Fruit fly (Drosophila melanogaster) whole organism, prepupa: ENCODE data around the gene SdhD.

Experiments used
- CG10669 ChIP-seq: fragments of 200-800 bp; sonication (Bioruptor generic); optimal IDR thresholded peaks from 3 replicates; lab custom pipeline; 2018; ENCODE audit warnings: missing biosample characterization, mild to moderate bottlenecking, missing genetic modification characterization, moderate library complexity
- CG11762 ChIP-seq: fragments of 200-800 bp; sonication (Bioruptor generic); optimal IDR thresholded peaks from 3 replicates; lab custom pipeline; 2016; ENCODE audit warnings: missing biosample characterization, missing genetic modification characterization; ENCODE audit not compliant: insufficient read depth
- CG15336 ChIP-seq: fragments of 200-800 bp; sonication (Bioruptor generic); IDR thresholded peaks from 2 replicates; pipeline ENCODE4 v1.3.6; 2022; ENCODE audit warnings: missing biosample characterization, missing genetic modification characterization
- CG1621 ChIP-seq: fragments of 200-800 bp; sonication (Bioruptor generic); optimal IDR thresholded peaks from 3 replicates; lab custom pipeline; 2018; ENCODE audit warnings: missing biosample characterization, mild to moderate bottlenecking, missing genetic modification characterization
- CG16779 ChIP-seq: fragments of 200-800 bp; sonication (Bioruptor generic); optimal IDR thresholded peaks from 3 replicates; lab custom pipeline; 2017; ENCODE audit warnings: missing biosample characterization, mild to moderate bottlenecking, missing genetic modification characterization
- CG3032 ChIP-seq: fragments of 200-800 bp; optimal IDR thresholded peaks from 2 replicates; lab custom pipeline; 2019; ENCODE audit warnings: missing biosample characterization, mild to moderate bottlenecking, missing genetic modification characterization, moderate library complexity
- CG31627 ChIP-seq: fragments of 200-800 bp; sonication (Bioruptor generic); optimal IDR thresholded peaks from 3 replicates; lab custom pipeline; 2016; ENCODE audit warnings: missing biosample characterization, missing genetic modification characterization
- CG32006 ChIP-seq: fragments of 200-800 bp; sonication (Bioruptor generic); optimal IDR thresholded peaks from 3 replicates; lab custom pipeline; 2017; ENCODE audit warnings: missing biosample characterization, mild to moderate bottlenecking, missing genetic modification characterization
- CG34406 ChIP-seq: fragments of 200-800 bp; sonication (Bioruptor generic); optimal IDR thresholded peaks from 3 replicates; lab custom pipeline; 2016; ENCODE audit warnings: missing biosample characterization, missing genetic modification characterization
- CG3919 ChIP-seq: fragments of 200-800 bp; sonication (Bioruptor generic); optimal IDR thresholded peaks from 3 replicates; lab custom pipeline; 2016; ENCODE audit warnings: missing biosample characterization, missing genetic modification characterization
- CG4318 ChIP-seq: fragments of 200-800 bp; sonication (Bioruptor generic); optimal IDR thresholded peaks from 3 replicates; lab custom pipeline; 2017; ENCODE audit warnings: missing biosample characterization, mild to moderate bottlenecking, missing genetic modification characterization
- CG6792 ChIP-seq: fragments of 200-800 bp; sonication (Bioruptor generic); optimal IDR thresholded peaks from 3 replicates; lab custom pipeline; 2016; ENCODE audit warnings: missing biosample characterization, missing genetic modification characterization
- CG6808 ChIP-seq: fragments of 200-800 bp; sonication (Bioruptor generic); optimal IDR thresholded peaks from 3 replicates; lab custom pipeline; 2017; ENCODE audit warnings: missing biosample characterization, missing genetic modification characterization, mild to moderate bottlenecking, moderate library complexity, missing genetic modification reagents
- CG7368 ChIP-seq: fragments of 200-800 bp; sonication (Bioruptor generic); optimal IDR thresholded peaks from 3 replicates; lab custom pipeline; 2016; ENCODE audit warnings: missing biosample characterization, missing genetic modification characterization
- CG8319 ChIP-seq: fragments of 200-800 bp; sonication (Bioruptor generic); optimal IDR thresholded peaks from 3 replicates; lab custom pipeline; 2016; ENCODE audit warnings: missing biosample characterization, missing genetic modification characterization
- CG8632 ChIP-seq: fragments of 200-800 bp; sonication (Bioruptor generic); optimal IDR thresholded peaks from 3 replicates; lab custom pipeline; 2016; ENCODE audit warnings: missing biosample characterization, missing genetic modification characterization
- Eip75B ChIP-seq: fragments of 200-800 bp; sonication (Bioruptor generic); optimal IDR thresholded peaks from 3 replicates; lab custom pipeline; 2016; ENCODE audit warnings: missing biosample characterization, missing genetic modification characterization
- Eip78C ChIP-seq: fragments of 200-800 bp; sonication (Bioruptor generic); peaks from one replicate; lab custom pipeline; 2016; ENCODE audit warnings: missing biosample characterization, missing genetic modification characterization
- Eip93F ChIP-seq: fragments of 200-800 bp; sonication (Bioruptor generic); optimal IDR thresholded peaks from 2 replicates; lab custom pipeline; 2016; ENCODE audit warnings: missing biosample characterization, mild to moderate bottlenecking, missing genetic modification characterization
- Ets21C ChIP-seq: fragments of 200-800 bp; sonication (Bioruptor generic); optimal IDR thresholded peaks from 3 replicates; lab custom pipeline; 2016; ENCODE audit warnings: missing biosample characterization, missing genetic modification characterization
- Gug ChIP-seq: fragments of 200-800 bp; sonication (Bioruptor generic); IDR thresholded peaks from 2 replicates; pipeline ENCODE4 v1.3.6; 2022; ENCODE audit warnings: missing biosample characterization, missing genetic modification characterization
- Hr4 ChIP-seq: fragments of 200-800 bp; sonication (Bioruptor generic); optimal IDR thresholded peaks from 3 replicates; lab custom pipeline; 2016; ENCODE audit warnings: missing biosample characterization, missing genetic modification characterization
- Lpt ChIP-seq: fragments of 200-800 bp; sonication (Bioruptor generic); optimal IDR thresholded peaks from 3 replicates; lab custom pipeline; 2016; ENCODE audit warnings: missing biosample characterization, missing genetic modification characterization
- Met ChIP-seq: fragments of 200-800 bp; sonication (Bioruptor generic); optimal IDR thresholded peaks from 3 replicates; lab custom pipeline; 2016; ENCODE audit warnings: missing biosample characterization, missing genetic modification characterization
- Sox102F ChIP-seq: fragments of 200-800 bp; sonication (Bioruptor generic); optimal IDR thresholded peaks from 2 replicates; lab custom pipeline; 2016; ENCODE audit warnings: missing biosample characterization, mild to moderate bottlenecking, missing genetic modification characterization
- acj6 ChIP-seq: fragments of 200-800 bp; sonication (Bioruptor generic); optimal IDR thresholded peaks from 3 replicates; lab custom pipeline; 2016; ENCODE audit warnings: missing biosample characterization, missing genetic modification characterization
- cyc ChIP-seq: fragments of 200-800 bp; sonication (Bioruptor generic); optimal IDR thresholded peaks from 3 replicates; lab custom pipeline; 2016; ENCODE audit warnings: missing biosample characterization, missing genetic modification characterization
- dac ChIP-seq: fragments of 200-800 bp; sonication (Bioruptor generic); optimal IDR thresholded peaks from 2 replicates; lab custom pipeline; 2017; ENCODE audit warnings: missing biosample characterization, mild to moderate bottlenecking, missing genetic modification characterization
- fd59A ChIP-seq: fragments of 200-800 bp; sonication (Bioruptor generic); optimal IDR thresholded peaks from 2 replicates; lab custom pipeline; 2017; ENCODE audit warnings: missing biosample characterization, mild to moderate bottlenecking, missing genetic modification characterization, missing genetic modification reagents
- fd85E ChIP-seq: fragments of 200-800 bp; sonication (Bioruptor generic); optimal IDR thresholded peaks from 3 replicates; lab custom pipeline; 2016; ENCODE audit warnings: missing biosample characterization, missing genetic modification characterization
- lz ChIP-seq: fragments of 200-800 bp; sonication (Bioruptor generic); optimal IDR thresholded peaks from 3 replicates; lab custom pipeline; 2016; ENCODE audit warnings: missing biosample characterization, missing genetic modification characterization
- net ChIP-seq: fragments of 200-800 bp; sonication (Bioruptor generic); optimal IDR thresholded peaks from 3 replicates; lab custom pipeline; 2016; ENCODE audit warnings: missing biosample characterization, missing genetic modification characterization
- pdm3 ChIP-seq: fragments of 200-800 bp; sonication (Bioruptor generic); optimal IDR thresholded peaks from 3 replicates; lab custom pipeline; 2016; ENCODE audit warnings: missing biosample characterization, missing genetic modification characterization
- salr ChIP-seq, 2 experiments: fragments of 200-800 bp; sonication (Bioruptor generic); optimal IDR thresholded peaks; 3 replicates each; lab custom pipeline; 2016 to 2018; ENCODE audit warnings: missing biosample characterization in 2 of 2, missing genetic modification characterization in 2 of 2, mild to moderate bottlenecking in 1 of 2
- ss ChIP-seq, 2 experiments: fragments of 200-800 bp; sonication (Bioruptor generic); optimal IDR thresholded peaks; 2 replicates in 1 of 2; 3 replicates in 1 of 2; lab custom pipeline; 2017 to 2018; ENCODE audit warnings: mild to moderate bottlenecking in 2 of 2, missing biosample characterization in 2 of 2, missing genetic modification characterization in 2 of 2, moderate library complexity in 1 of 2
- svp ChIP-seq: fragments of 200-800 bp; sonication (Bioruptor generic); peaks from one replicate; lab custom pipeline; 2016; ENCODE audit warnings: missing biosample characterization, missing genetic modification characterization
- topi ChIP-seq: fragments of 200-800 bp; sonication (Bioruptor generic); optimal IDR thresholded peaks from 3 replicates; lab custom pipeline; 2016; ENCODE audit warnings: missing biosample characterization, missing genetic modification characterization
- vri ChIP-seq: fragments of 200-800 bp; sonication (Bioruptor generic); optimal IDR thresholded peaks from 3 replicates; lab custom pipeline; 2016; ENCODE audit warnings: missing biosample characterization, mild to moderate bottlenecking, missing genetic modification characterization

SdhD gene

dm6 chr3R:23732990-23733512 is 27.3 kb downstream of the SdhD start, which contains the start of the genes Hmgcr and Rpn9 (continued):
- TF ChIP-seq pdm3 (GFP tag; lab: Kevin White, UChicago), result no peak
- TF ChIP-seq Ets21C (GFP tag; lab: Kevin White, UChicago), result no peak
- TF ChIP-seq dac (GFP tag; lab: Kevin White, UChicago), result no peak
- TF ChIP-seq CG1621 (tag; lab: Kevin White, UChicago), result no peak
- TF ChIP-seq CG16779 (tag; lab: Kevin White, UChicago), result no peak
- no peak for TF ChIP-seq cyc
- no peak for TF ChIP-seq topi (GFP tag; lab: Kevin White, UChicago)
- no peak for TF ChIP-seq salr (GFP tag; optimal IDR thresholded peaks at IDR 0.05; lab: Kevin White, UChicago)
- TF ChIP-seq Eip78C (GFP tag; lab: Kevin White, UChicago), result peak; percentile 69
- peak; percentile 52 for TF ChIP-seq Eip93F
- TF ChIP-seq CG32006 (GFP tag; lab: Kevin White, UChicago), result no peak
- TF ChIP-seq CG34406 (GFP tag; lab: Kevin White, UChicago), result no peak
- no peak for TF ChIP-seq Gug (GFP tag; lab: Robert Waterston, UW)
- TF ChIP-seq CG10669 (GFP tag; lab: Kevin White, UChicago), result no peak
- TF ChIP-seq Hr4 (GFP tag; lab: Kevin White, UChicago), result no peak
- no peak for TF ChIP-seq CG11762 (GFP tag; lab: Kevin White, UChicago)
- no peak for TF ChIP-seq CG7368
- no peak; the same call in 1 of the 2 replicates for TF ChIP-seq CG15336 (GFP tag; lab: Robert Waterston, UW)
- peak; percentile 48 for TF ChIP-seq vri (GFP tag; lab: Kevin White, UChicago)
- no peak for TF ChIP-seq fd85E (GFP tag; lab: Kevin White, UChicago)
- no peak for TF ChIP-seq fd59A (GFP tag; lab: Kevin White, UChicago)
- TF ChIP-seq CG8319 (GFP tag; lab: Kevin White, UChicago), result no peak
- TF ChIP-seq Lpt (GFP tag; lab: Kevin White, UChicago), result no peak
- peak; percentile 2 for TF ChIP-seq Eip75B (GFP tag; lab: Kevin White, UChicago)
- TF ChIP-seq CG6792 (GFP tag; lab: Kevin White, UChicago), result no peak
- TF ChIP-seq Met (GFP tag; lab: Kevin White, UChicago), result no peak
- TF ChIP-seq net (GFP tag; lab: Kevin White, UChicago), result no peak
- no peak for TF ChIP-seq CG3032 (tag; lab: Kevin White, UChicago)
- TF ChIP-seq CG31627 (GFP tag; lab: Kevin White, UChicago), result no peak
- TF ChIP-seq CG6808 (GFP tag; lab: Kevin White, UChicago), result no peak
- no peak for TF ChIP-seq Sox102F

dm6 chr3R:23732533-23732932 is 27.9 kb downstream of the SdhD start:
- TF ChIP-seq dac (GFP tag; lab: Kevin White, UChicago), result no peak
- TF ChIP-seq lz, result no peak
- no peak for TF ChIP-seq CG3919 (GFP tag; lab: Kevin White, UChicago)
- TF ChIP-seq salr (GFP tag; optimal IDR thresholded peaks at IDR 0.05; lab: Kevin White, UChicago), result no peak
- TF ChIP-seq Eip93F, result no peak
- no peak for TF ChIP-seq CG1621 (tag; lab: Kevin White, UChicago)
- TF ChIP-seq Ets21C (GFP tag; lab: Kevin White, UChicago), result no peak
- no peak for TF ChIP-seq net (GFP tag; lab: Kevin White, UChicago)
- no peak for TF ChIP-seq topi (GFP tag; lab: Kevin White, UChicago)
- no peak for TF ChIP-seq CG4318
- TF ChIP-seq acj6, result no peak
- no peak for TF ChIP-seq Hr4 (GFP tag; lab: Kevin White, UChicago)
- TF ChIP-seq CG8632 (GFP tag; lab: Kevin White, UChicago), result no peak
- TF ChIP-seq CG6808 (GFP tag; lab: Kevin White, UChicago), result no peak
- no peak for TF ChIP-seq ss (GFP tag; optimal IDR thresholded peaks at IDR 0.05; lab: Kevin White, UChicago)
- no peak for TF ChIP-seq CG32006 (GFP tag; lab: Kevin White, UChicago)
- TF ChIP-seq pdm3 (GFP tag; lab: Kevin White, UChicago), result no peak
- no peak for TF ChIP-seq svp (GFP tag; lab: Kevin White, UChicago)
